Worm (Caenorhabditis elegans): Measurements from ENCODE around the gene Y67H2A.10.

Y67H2A.10 gene

ce11 chrIV:13297746-13298145 is 8.4 kb upstream of the Y67H2A.10 start, which contains the start of the genes Y67H2A.2 and micu-1 (continued):
- no peak for TF ChIP-seq dpff-1 (tag; optimal IDR thresholded peaks at IDR 0.05)
- no peak for TF ChIP-seq chd-7 (tag; optimal IDR thresholded peaks at IDR 0.05)
- no peak for TF ChIP-seq dpl-1 (GFP tag; optimal IDR thresholded peaks at IDR 0.05)
- no peak for TF ChIP-seq C17E4.6 (GFP tag; IDR thresholded peaks at IDR 0.05)
- TF ChIP-seq lin-40 (tag; optimal IDR thresholded peaks at IDR 0.05): peak; percentile 75
- TF ChIP-seq lin-26 (GFP tag; IDR thresholded peaks at IDR 0.05): no peak
- TF ChIP-seq xnd-1 (tag; optimal IDR thresholded peaks at IDR 0.05): no peak
- TF ChIP-seq attf-5 (GFP tag; optimal IDR thresholded peaks at IDR 0.05): peak; percentile 9
- no peak for TF ChIP-seq B0019.2 (GFP tag; conservative IDR thresholded peaks at IDR 0.05)
- peak; percentile 3 for TF ChIP-seq F23B12.7 (tag; optimal IDR thresholded peaks at IDR 0.05; ENCODE audit: insufficient read depth)
- TF ChIP-seq efl-1 (GFP tag; optimal IDR thresholded peaks at IDR 0.05): no peak
- no peak for TF ChIP-seq aptf-2 (GFP tag; conservative IDR thresholded peaks at IDR 0.05)
- no peak for TF ChIP-seq nhr-80 (tag; optimal IDR thresholded peaks at IDR 0.05)
- no peak for TF ChIP-seq pha-4 (tag; optimal IDR thresholded peaks at IDR 0.05)
- TF ChIP-seq nhr-179 (tag; optimal IDR thresholded peaks at IDR 0.05): no peak
- TF ChIP-seq lir-1 (GFP tag; conservative IDR thresholded peaks at IDR 0.05): no peak
- no peak for TF ChIP-seq F52B5.7 (tag; optimal IDR thresholded peaks at IDR 0.05)
- TF ChIP-seq bed-2 (GFP tag; IDR thresholded peaks at IDR 0.05): no peak
- TF ChIP-seq Y79H2A.3 (GFP tag; conservative IDR thresholded peaks at IDR 0.05): no peak
- TF ChIP-seq die-1 (tag; optimal IDR thresholded peaks at IDR 0.05): no peak
- TF ChIP-seq mel-28 (tag; optimal IDR thresholded peaks at IDR 0.05; ENCODE audit: borderline replicate concordance): no peak
- TF ChIP-seq unc-130 (GFP tag; optimal IDR thresholded peaks at IDR 0.05): no peak
- no peak for TF ChIP-seq somi-1 (GFP tag; optimal IDR thresholded peaks at IDR 0.05)
- TF ChIP-seq snpc-4 (GFP tag; optimal IDR thresholded peaks at IDR 0.05): no peak
- peak in 2 of 4 experiments; percentile 30 to 59 for TF ChIP-seq snpc-4 (tag; optimal IDR thresholded peaks at IDR 0.05)
- TF ChIP-seq F57A8.1 (GFP tag; optimal IDR thresholded peaks at IDR 0.05): no peak
- TF ChIP-seq F33H1.4 (GFP tag; IDR thresholded peaks at IDR 0.05): peak; percentile 50
- 0 out of 2 replicates have a peak, but pooled peaks have one; percentile 33 for TF ChIP-seq B0336.3 (GFP tag; IDR thresholded peaks at IDR 0.05)
- TF ChIP-seq mxl-1 (tag; optimal IDR thresholded peaks at IDR 0.05): no peak
- TF ChIP-seq ccch-3 (GFP tag; optimal IDR thresholded peaks at IDR 0.05): no peak
- TF ChIP-seq rpc-1 (optimal IDR thresholded peaks at IDR 0.05): no peak
- TF ChIP-seq rpc-1 (tag; optimal IDR thresholded peaks at IDR 0.05): no peak
- TF ChIP-seq B0261.1 (tag; optimal IDR thresholded peaks at IDR 0.05): no peak
- no peak for TF ChIP-seq Y53F4B.3 (GFP tag; IDR thresholded peaks at IDR 0.05)
- peak; percentile 99 for TF ChIP-seq hmg-1.2 (GFP tag; IDR thresholded peaks at IDR 0.05)
- TF ChIP-seq bed-1 (GFP tag; IDR thresholded peaks at IDR 0.05): no peak
- TF ChIP-seq tbx-9 (tag; optimal IDR thresholded peaks at IDR 0.05; ENCODE audit: borderline replicate concordance): no peak

DNA sequence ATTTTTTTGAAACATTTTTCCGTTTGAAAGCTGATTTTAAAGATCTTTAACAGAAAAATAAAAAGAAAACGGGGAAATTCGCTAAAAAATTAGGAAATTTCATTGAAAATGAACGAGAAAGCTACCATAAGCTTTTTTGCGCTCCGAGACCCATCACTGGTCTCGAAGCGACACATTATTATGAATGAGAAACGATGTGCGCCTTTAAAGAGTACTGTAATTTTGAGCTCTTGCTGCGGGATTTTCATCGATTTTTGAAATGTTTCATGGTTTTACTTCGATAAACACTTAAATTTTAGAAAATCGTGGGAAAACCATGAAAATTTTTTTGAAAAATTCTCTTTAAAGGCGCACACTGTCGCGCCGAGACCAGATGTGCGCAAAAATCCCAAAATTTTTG is 935 bp upstream of the Y67H2A.10 start:
- TF ChIP-seq tlf-1 (GFP tag; optimal IDR thresholded peaks at IDR 0.05) (no peak), nhr-80 (tag; optimal IDR thresholded peaks at IDR 0.05) (no peak), madf-6 (GFP tag; IDR thresholded peaks at IDR 0.05) (peak; percentile 48; the same call in 1 of the 2 replicates), sea-2 (GFP tag; IDR thresholded peaks at IDR 0.05) (no peak), F55B11.4 (tag; optimal IDR thresholded peaks at IDR 0.05; ENCODE audit: borderline replicate concordance, insufficient read depth) (no peak), sptf-2 (GFP tag; optimal IDR thresholded peaks at IDR 0.05) (no peak), atf-7 (tag; optimal IDR thresholded peaks at IDR 0.05) (no peak), F52B5.7 (tag; optimal IDR thresholded peaks at IDR 0.05) (no peak), ceh-91 (GFP tag; IDR thresholded peaks at IDR 0.05) (0 out of 2 replicates have a peak, but pooled peaks have one; percentile 24), F57C9.4 (tag; optimal IDR thresholded peaks at IDR 0.05) (no peak), ztf-28 (GFP tag; IDR thresholded peaks at IDR 0.05) (no peak), mxl-1 (tag; optimal IDR thresholded peaks at IDR 0.05) (no peak), rcor-1 (GFP tag; IDR thresholded peaks at IDR 0.05) (no peak), tbx-9 (tag; optimal IDR thresholded peaks at IDR 0.05; ENCODE audit: borderline replicate concordance) (no peak), fkh-3 (tag; optimal IDR thresholded peaks at IDR 0.05) (no peak), cebp-2 (GFP tag; IDR thresholded peaks at IDR 0.05) (no peak), D2030.7 (GFP tag; IDR thresholded peaks at IDR 0.05) (peak; percentile 50; the same call in 1 of the 2 replicates), lsl-1 (GFP tag; optimal IDR thresholded peaks at IDR 0.05) (peak; percentile 81), nhr-120 (GFP tag; IDR thresholded peaks at IDR 0.05) (no peak)

Data from whole organism, young adult.